Worm (Caenorhabditis elegans) whole organism, young adult: ENCODE data around the gene gtf-2A2.

ENCODE experiments used
- ceh-79 ChIP-seq: sonication (generic microtip); optimal IDR thresholded peaks from 2 replicates; lab custom pipeline; 2017; ENCODE audit warnings: mild to moderate bottlenecking, missing genetic modification characterization, missing compliant biosample characterization
- hsf-1 ChIP-seq: fragments of 200-800 bp; sonication (Bioruptor generic); IDR thresholded peaks from 2 replicates; pipeline ENCODE4 v1.3.6; 2022; ENCODE audit warnings: missing genetic modification reagents, missing genetic modification characterization, missing compliant biosample characterization
- let-526 ChIP-seq: fragments of 200-800 bp; sonication (Bioruptor generic); IDR thresholded peaks from 2 replicates; pipeline ENCODE4 v1.3.6; 2022; ENCODE audit warnings: missing genetic modification reagents, missing genetic modification characterization, missing compliant biosample characterization
- madf-8 ChIP-seq: fragments of 200-800 bp; sonication (Bioruptor generic); conservative IDR thresholded peaks from 2 replicates; pipeline ENCODE4 v1.3.6; 2022; ENCODE audit warnings: missing genetic modification reagents, missing genetic modification characterization, missing compliant biosample characterization
- nhr-80 ChIP-seq: sonication (generic microtip); optimal IDR thresholded peaks from 2 replicates; lab custom pipeline; 2016; ENCODE audit warnings: missing genetic modification characterization, missing compliant biosample characterization
- tlf-1 ChIP-seq: fragments of 200-800 bp; sonication (Bioruptor generic); optimal IDR thresholded peaks from 2 replicates; lab custom pipeline; 2018; ENCODE audit warnings: mild to moderate bottlenecking, missing genetic modification characterization, missing compliant biosample characterization

DNA sequence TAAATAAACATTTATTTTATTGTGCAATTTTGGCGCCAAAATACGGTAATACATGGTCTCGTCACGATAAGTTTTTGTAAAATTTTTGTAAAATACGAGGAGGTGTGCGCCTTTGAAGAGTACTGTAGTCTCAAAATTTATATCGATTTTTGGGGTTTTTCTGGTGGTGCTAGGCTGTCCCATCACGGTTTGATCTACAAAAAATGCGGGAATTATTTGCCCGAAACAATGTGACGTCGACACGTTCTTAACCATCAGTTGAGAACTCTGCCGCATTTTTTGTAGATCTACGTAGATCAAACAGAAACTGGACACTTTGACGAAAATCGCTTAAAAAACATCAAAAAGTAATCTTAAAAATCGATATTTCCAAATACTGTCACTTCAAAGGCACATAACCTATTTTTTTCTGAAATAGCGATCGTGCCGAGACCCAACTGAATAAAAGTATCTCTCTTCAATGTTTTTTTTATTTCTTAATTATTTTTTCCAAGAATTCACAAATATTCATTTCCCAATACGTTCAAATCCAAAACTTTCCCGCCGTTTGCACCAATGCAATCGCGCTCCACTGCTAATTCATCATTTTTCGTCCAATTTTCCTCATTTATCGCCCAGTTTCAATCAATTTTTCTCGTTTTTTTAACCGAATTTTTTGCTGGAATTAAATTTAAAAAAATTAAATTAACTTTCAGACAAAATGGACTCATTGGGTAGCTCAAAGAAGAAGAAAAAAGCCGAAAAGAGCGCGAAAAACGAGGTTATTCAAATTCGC lies 1.5 kb downstream of the gtf-2A2 start, which contains the start of gene pqn-80:
- TF ChIP-seq hsf-1 (no peak), madf-8 (GFP tag; lab: Robert Waterston, UW) (peak; percentile 60), nhr-80 (tag; lab: Kevin White, UChicago) (no peak), ceh-79 (tag; lab: Kevin White, UChicago) (no peak), tlf-1 (no peak), let-526 (GFP tag; lab: Robert Waterston, UW) (no peak)
